Worm (Caenorhabditis elegans) whole organism, L1 larva: Measurements from ENCODE around the gene R01B10.3.

Source experiments
- C34B4.2 ChIP-seq: sonication (generic microtip); optimal IDR thresholded peaks from 2 replicates; lab custom pipeline; 2017; ENCODE audit warnings: mild to moderate bottlenecking, missing genetic modification characterization, missing compliant biosample characterization
- F16B12.6 ChIP-seq: fragments of 150-350 bp; optimal IDR thresholded peaks from 2 replicates; lab custom pipeline; 2014; ENCODE audit warnings: missing biosample characterization, missing genetic modification characterization
- aha-1 ChIP-seq: fragments of 150-350 bp; optimal IDR thresholded peaks from 2 replicates; lab custom pipeline; 2014; ENCODE audit warnings: missing biosample characterization, missing genetic modification characterization
- aly-2 ChIP-seq: fragments of 150-350 bp; optimal IDR thresholded peaks from 2 replicates; lab custom pipeline; 2014; ENCODE audit warnings: missing biosample characterization, missing genetic modification characterization
- ama-1 ChIP-seq: fragments of 150-350 bp; optimal IDR thresholded peaks from 2 replicates; lab custom pipeline; 2014
- blmp-1 ChIP-seq: fragments of 150-350 bp; optimal IDR thresholded peaks from 2 replicates; lab custom pipeline; 2014; ENCODE audit warnings: missing biosample characterization, missing genetic modification characterization
- ceh-63 ChIP-seq: fragments of 200-800 bp; sonication (Bioruptor generic); optimal IDR thresholded peaks from 2 replicates; lab custom pipeline; 2018; ENCODE audit warnings: mild to moderate bottlenecking, missing genetic modification characterization, missing compliant biosample characterization
- ceh-88 ChIP-seq: fragments of 200-800 bp; sonication (Bioruptor generic); IDR thresholded peaks from 2 replicates; pipeline ENCODE4 v1.3.6; 2022; ENCODE audit warnings: missing genetic modification characterization, missing compliant biosample characterization
- ceh-90 ChIP-seq: sonication (generic microtip); optimal IDR thresholded peaks from 2 replicates; lab custom pipeline; 2016; ENCODE audit warnings: missing genetic modification characterization, missing compliant biosample characterization
- ces-1 ChIP-seq: fragments of 150-350 bp; optimal IDR thresholded peaks from 2 replicates; lab custom pipeline; 2014; ENCODE audit warnings: missing biosample characterization, missing genetic modification reagents, missing genetic modification characterization
- dpl-1 ChIP-seq, 3 experiments: fragments of 150-350 bp in 2 of 3; sonication (generic microtip) in 1 of 3; optimal IDR thresholded peaks; 2 replicates each; lab custom pipeline; 2014 to 2017; ENCODE audit warnings: missing biosample characterization in 3 of 3, missing genetic modification characterization in 3 of 3, missing genetic modification reagents in 3 of 3
- efl-1 ChIP-seq, 4 experiments: fragments of 150-350 bp; optimal IDR thresholded peaks in 3 of 4; peaks in 1 of 4; 1 replicate in 1 of 4; 2 replicates in 3 of 4; lab custom pipeline; 2014; ENCODE audit warnings: missing biosample characterization in 2 of 4, missing genetic modification characterization in 2 of 4, missing genetic modification reagents in 2 of 4
- efl-3 ChIP-seq: fragments of 200-800 bp; sonication (Bioruptor generic); optimal IDR thresholded peaks from 2 replicates; lab custom pipeline; 2018; ENCODE audit warnings: mild to moderate bottlenecking, missing genetic modification characterization, missing compliant biosample characterization
- egl-27 ChIP-seq, 2 experiments: fragments of 150-350 bp in 1 of 2; sonication (generic microtip); optimal IDR thresholded peaks; 3 replicates each; lab custom pipeline; 2017 to 2018; ENCODE audit warnings: missing biosample characterization in 2 of 2, missing genetic modification characterization in 2 of 2, missing genetic modification reagents in 2 of 2
- elt-2 ChIP-seq: sonication (generic microtip); optimal IDR thresholded peaks from 2 replicates; lab custom pipeline; 2016; ENCODE audit warnings: missing genetic modification characterization, mild to moderate bottlenecking, inconsistent platforms, missing compliant biosample characterization, missing genetic modification reagents
- fkh-10 ChIP-seq: sonication (generic microtip); optimal IDR thresholded peaks from 2 replicates; lab custom pipeline; 2017; ENCODE audit warnings: missing biosample characterization, missing genetic modification reagents, missing genetic modification characterization
- irx-1 ChIP-seq: sonication (generic microtip); optimal IDR thresholded peaks from 2 replicates; lab custom pipeline; 2016; ENCODE audit warnings: missing genetic modification characterization, missing compliant biosample characterization
- isw-1 ChIP-seq: fragments of 200-800 bp; sonication (Bioruptor generic); IDR thresholded peaks from 2 replicates; pipeline ENCODE4 v1.3.6; 2022; ENCODE audit warnings: missing genetic modification characterization, missing compliant biosample characterization
- lin-13 ChIP-seq: fragments of 150-350 bp; optimal IDR thresholded peaks from 2 replicates; lab custom pipeline; 2014; ENCODE audit warnings: missing biosample characterization, missing genetic modification reagents, missing genetic modification characterization
- lir-3 ChIP-seq: sonication (generic microtip); optimal IDR thresholded peaks from 2 replicates; lab custom pipeline; 2016; ENCODE audit warnings: mild to moderate bottlenecking, missing genetic modification characterization, moderate library complexity, missing compliant biosample characterization; ENCODE audit not compliant: poor library complexity
- lsy-2 ChIP-seq, 2 experiments: fragments of 150-350 bp; optimal IDR thresholded peaks; 2 replicates each; lab custom pipeline; 2014; ENCODE audit warnings: missing biosample characterization in 2 of 2, missing genetic modification characterization in 2 of 2
- mab-9 ChIP-seq: fragments of 200-800 bp; sonication (Bioruptor generic); IDR thresholded peaks from 2 replicates; pipeline ENCODE4 v1.3.6; 2022; ENCODE audit warnings: missing genetic modification reagents, missing genetic modification characterization, missing compliant biosample characterization
- mdl-1 ChIP-seq, 2 experiments: fragments of 150-350 bp; optimal IDR thresholded peaks; 2 replicates each; lab custom pipeline; 2014 to 2017; ENCODE audit warnings: missing biosample characterization in 2 of 2, missing genetic modification characterization in 2 of 2, inconsistent platforms in 1 of 2
- mef-2 ChIP-seq: fragments of 150-350 bp; optimal IDR thresholded peaks from 2 replicates; lab custom pipeline; 2014; ENCODE audit warnings: missing biosample characterization, missing genetic modification characterization
- nhr-11 ChIP-seq: fragments of 150-350 bp; optimal IDR thresholded peaks from 2 replicates; lab custom pipeline; 2014; ENCODE audit warnings: missing biosample characterization, missing genetic modification characterization
- nhr-237 ChIP-seq: fragments of 150-350 bp; optimal IDR thresholded peaks from 2 replicates; lab custom pipeline; 2014; ENCODE audit warnings: missing biosample characterization, missing genetic modification characterization
- nhr-47 ChIP-seq: sonication (generic microtip); optimal IDR thresholded peaks from 2 replicates; lab custom pipeline; 2016; ENCODE audit warnings: mild to moderate bottlenecking, missing genetic modification characterization, moderate library complexity, missing compliant biosample characterization
- nhr-71 ChIP-seq: sonication (generic microtip); optimal IDR thresholded peaks from 2 replicates; lab custom pipeline; 2016; ENCODE audit warnings: mild to moderate bottlenecking, missing genetic modification characterization, moderate library complexity, missing compliant biosample characterization
- nhr-84 ChIP-seq: sonication (generic microtip); optimal IDR thresholded peaks from 2 replicates; lab custom pipeline; 2017; ENCODE audit warnings: missing biosample characterization, missing genetic modification characterization
- nhr-85 ChIP-seq: sonication (generic microtip); peaks from one replicate; lab custom pipeline; 2016; ENCODE audit warnings: missing genetic modification characterization, inconsistent platforms, missing compliant biosample characterization
- nhr-90 ChIP-seq: sonication (generic microtip); optimal IDR thresholded peaks from 2 replicates; lab custom pipeline; 2016; ENCODE audit warnings: mild to moderate bottlenecking, missing genetic modification characterization, missing compliant biosample characterization; ENCODE audit not compliant: poor library complexity
- pag-3 ChIP-seq: sonication (generic microtip); optimal IDR thresholded peaks from 2 replicates; lab custom pipeline; 2017; ENCODE audit warnings: missing genetic modification characterization, mild to moderate bottlenecking, missing compliant biosample characterization, antibody characterized with exemption, borderline replicate concordance; ENCODE audit not compliant: insufficient read depth
- rnt-1 ChIP-seq: sonication (generic microtip); optimal IDR thresholded peaks from 2 replicates; lab custom pipeline; 2016; ENCODE audit warnings: mild to moderate bottlenecking, missing genetic modification characterization, moderate library complexity, missing compliant biosample characterization
- sox-4 ChIP-seq: sonication (generic microtip); optimal IDR thresholded peaks from 2 replicates; lab custom pipeline; 2016; ENCODE audit warnings: missing genetic modification characterization, missing compliant biosample characterization
- sup-37 ChIP-seq: fragments of 200-800 bp; sonication (Bioruptor generic); optimal IDR thresholded peaks from 2 replicates; lab custom pipeline; 2018; ENCODE audit warnings: mild to moderate bottlenecking, missing genetic modification characterization, missing compliant biosample characterization
- swsn-7 ChIP-seq: sonication (generic microtip); optimal IDR thresholded peaks from 2 replicates; lab custom pipeline; 2016; ENCODE audit warnings: missing genetic modification characterization, missing compliant biosample characterization
- tbx-2 ChIP-seq: sonication (generic microtip); optimal IDR thresholded peaks from 2 replicates; lab custom pipeline; 2016; ENCODE audit warnings: missing genetic modification characterization, missing compliant biosample characterization
- unc-130 ChIP-seq: fragments of 150-350 bp; optimal IDR thresholded peaks from 2 replicates; lab custom pipeline; 2017; ENCODE audit warnings: missing biosample characterization, missing genetic modification characterization, inconsistent platforms
- unc-30 ChIP-seq: sonication (generic microtip); optimal IDR thresholded peaks from 2 replicates; lab custom pipeline; 2017; ENCODE audit warnings: missing biosample characterization, missing genetic modification characterization
- unc-62 ChIP-seq: fragments of 150-350 bp; optimal IDR thresholded peaks from 2 replicates; lab custom pipeline; 2014; ENCODE audit warnings: missing biosample characterization, missing genetic modification reagents, missing genetic modification characterization
- unc-86 ChIP-seq: sonication (generic microtip); optimal IDR thresholded peaks from 2 replicates; lab custom pipeline; 2016; ENCODE audit warnings: missing genetic modification characterization, missing compliant biosample characterization
- unc-98 ChIP-seq: fragments of 200-800 bp; sonication (Bioruptor generic); IDR thresholded peaks from 2 replicates; pipeline ENCODE4 v1.3.6; 2022; ENCODE audit warnings: missing genetic modification characterization, missing compliant biosample characterization
- vab-15 ChIP-seq: sonication (generic microtip); optimal IDR thresholded peaks from 2 replicates; lab custom pipeline; 2017; ENCODE audit warnings: missing genotype, mild to moderate bottlenecking, missing genetic modification characterization, missing compliant biosample characterization
- xbp-1 ChIP-seq: sonication (generic microtip); optimal IDR thresholded peaks from 2 replicates; lab custom pipeline; 2016; ENCODE audit warnings: missing genetic modification characterization, missing compliant biosample characterization
- zip-4 ChIP-seq: fragments of 200-800 bp; sonication (Bioruptor generic); optimal IDR thresholded peaks from 2 replicates; lab custom pipeline; 2018; ENCODE audit warnings: mild to moderate bottlenecking, missing genetic modification characterization, moderate library complexity, missing compliant biosample characterization
- ztf-11 ChIP-seq, 2 experiments: sonication (generic microtip); optimal IDR thresholded peaks; 2 replicates each; lab custom pipeline; 2016 to 2017; ENCODE audit warnings: missing genetic modification characterization in 2 of 2, missing biosample characterization in 1 of 2, missing compliant biosample characterization in 1 of 2
- ztf-4 ChIP-seq: fragments of 150-350 bp; optimal IDR thresholded peaks from 2 replicates; lab custom pipeline; 2014; ENCODE audit warnings: missing biosample characterization, missing genetic modification characterization

R01B10.3 gene

DNA sequence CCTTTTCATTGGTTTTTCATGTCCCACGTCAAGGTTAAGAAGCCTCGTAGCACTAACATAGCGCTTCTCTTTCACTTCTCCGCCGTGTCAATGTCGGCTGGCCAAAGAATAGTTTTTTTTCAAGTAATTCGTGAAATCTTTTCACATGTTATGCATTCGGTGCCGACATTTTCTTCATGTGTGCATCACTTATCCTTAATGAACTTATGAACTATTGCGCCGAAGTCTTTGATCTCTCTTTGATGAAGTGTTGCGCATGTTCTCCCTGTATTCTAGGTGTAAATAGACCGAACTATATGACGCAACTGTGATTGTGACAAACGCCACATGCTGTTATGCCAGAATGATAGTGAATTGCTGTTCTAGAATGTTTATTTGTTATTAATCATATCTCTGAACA, 22.9 kb downstream of the R01B10.3 start:
- peak; percentile 17 for TF ChIP-seq blmp-1
- TF ChIP-seq nhr-85 = peak; percentile 3
- no peak for TF ChIP-seq ceh-63 (GFP tag; lab: Kevin White, UChicago)

ce11 chrV:6018944-6019450, 25.9 kb downstream of the R01B10.3 start, which contains the start of gene picc-1:
Gene picc-1, plus strand, starts transcription at chrV:6018994.
- TF ChIP-seq egl-27 (tag; optimal IDR thresholded peaks at IDR 0.05; lab: Kevin White, UChicago) = no peak
- no peak for TF ChIP-seq swsn-7
- peak; percentile 13 for TF ChIP-seq elt-2 (tag; lab: Kevin White, UChicago)
- peak; percentile 85 for TF ChIP-seq ama-1 (lab: Kevin White, UChicago)
- TF ChIP-seq nhr-71 (tag; lab: Kevin White, UChicago) = peak; percentile 16

DNA sequence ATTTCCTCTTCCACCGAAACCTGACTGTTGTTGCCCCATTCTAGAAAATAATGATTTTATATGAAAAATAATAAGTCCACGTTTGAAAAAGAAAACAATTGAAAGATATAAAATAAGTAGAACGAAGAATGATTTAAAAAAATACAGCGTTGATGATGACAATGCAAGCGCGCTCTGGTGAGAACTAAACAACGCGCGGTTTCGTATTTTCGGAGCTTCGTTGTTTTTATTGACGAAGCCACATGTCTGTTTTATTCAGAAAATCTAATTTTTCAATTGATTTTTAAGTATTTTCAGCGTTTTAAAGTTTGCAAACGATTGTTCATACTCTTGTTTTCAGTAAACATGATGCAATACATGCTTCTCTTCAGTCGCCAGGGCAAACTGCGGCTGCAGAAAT, 27.3 kb downstream of the R01B10.3 start, which contains the start of the genes rpt-2 and aps-1:
rpt-2 (minus strand) TSS at position 40 of the 400 bp plus-strand sequence.
aps-1 (plus strand) TSS at position 341 of the 400 bp plus-strand sequence.
- TF ChIP-seq lin-13 (GFP tag; lab: Kevin White, UChicago) (peak; percentile 81), nhr-11 (tag; lab: Kevin White, UChicago) (no peak), F16B12.6 (tag; lab: Kevin White, UChicago) (peak; percentile 45), dpl-1 (GFP tag; optimal IDR thresholded peaks at IDR 0.05; lab: Kevin White, UChicago) (peak; percentile 76 to 85 (median 83)), ama-1 (lab: Kevin White, UChicago) (peak; percentile 60), isw-1 (GFP tag; lab: Robert Waterston, UW) (peak; percentile 77), mab-9 (GFP tag; lab: Robert Waterston, UW) (no peak), irx-1 (tag; lab: Kevin White, UChicago) (peak; percentile 81), ztf-11 (tag; optimal IDR thresholded peaks at IDR 0.05; lab: Kevin White, UChicago) (peak in 1 of 2 experiments; percentile 69), nhr-84 (tag; lab: Kevin White, UChicago) (no peak), pag-3 (tag; lab: Kevin White, UChicago) (peak; percentile 46), vab-15 (tag; lab: Kevin White, UChicago) (no peak), nhr-85 (peak; percentile 92), tbx-2 (tag; lab: Kevin White, UChicago) (peak; percentile 88), rnt-1 (peak; percentile 85), fkh-10 (GFP tag; lab: Kevin White, UChicago) (peak; percentile 75), C34B4.2 (tag; lab: Kevin White, UChicago) (no peak), egl-27 (tag; optimal IDR thresholded peaks at IDR 0.05; lab: Kevin White, UChicago) (no peak), nhr-237 (tag; lab: Kevin White, UChicago) (peak; percentile 43), sup-37 (GFP tag; lab: Kevin White, UChicago) (no peak), ceh-88 (GFP tag; lab: Robert Waterston, UW) (no peak), efl-3 (GFP tag; lab: Kevin White, UChicago) (no peak), ces-1 (GFP tag; lab: Kevin White, UChicago) (no peak), unc-86 (tag; lab: Kevin White, UChicago) (peak; percentile 79), nhr-47 (tag; lab: Kevin White, UChicago) (peak; percentile 90), blmp-1 (peak; percentile 85), ztf-4 (tag; lab: Kevin White, UChicago) (peak; percentile 40), zip-4 (peak; percentile 33), ceh-90 (tag; lab: Kevin White, UChicago) (no peak), xbp-1 (tag; lab: Kevin White, UChicago) (peak; percentile 93), mdl-1 (tag; optimal IDR thresholded peaks at IDR 0.05; lab: Kevin White, UChicago) (peak in 1 of 2 experiments; percentile 80), ceh-63 (GFP tag; lab: Kevin White, UChicago) (no peak), unc-130 (tag; lab: Kevin White, UChicago) (peak; percentile 95), aly-2 (tag; lab: Kevin White, UChicago) (peak; percentile 75), unc-98 (no peak), aha-1 (tag; lab: Kevin White, UChicago) (no peak), efl-1 (optimal IDR thresholded peaks at IDR 0.05; lab: Kevin White, UChicago) (peak; percentile 87), efl-1 (GFP tag; optimal IDR thresholded peaks at IDR 0.05 in 1 of 2; lab: Kevin White, UChicago) (peak; percentile 83 to 98), lsy-2 (tag; optimal IDR thresholded peaks at IDR 0.05; lab: Kevin White, UChicago) (peak; percentile 89 to 92), mef-2 (tag; lab: Kevin White, UChicago) (no peak), sox-4 (tag; lab: Kevin White, UChicago) (peak; percentile 63), unc-30 (no peak), lir-3 (tag; lab: Kevin White, UChicago) (peak; percentile 57), unc-62 (GFP tag; lab: Kevin White, UChicago) (no peak), nhr-90 (tag; lab: Kevin White, UChicago) (peak; percentile 87)
